Worm (Caenorhabditis elegans) whole organism, late embryonic: ENCODE data around the gene ugt-15.

Experiments
- C08G9.2 ChIP-seq: sonication (generic microtip); optimal IDR thresholded peaks from 2 replicates; lab custom pipeline; 2016; ENCODE audit warnings: mild to moderate bottlenecking, missing genetic modification characterization, moderate library complexity, missing compliant biosample characterization
- C38D4.7 ChIP-seq: fragments of 200-800 bp; sonication (Bioruptor generic); optimal IDR thresholded peaks from 2 replicates; lab custom pipeline; 2018; ENCODE audit warnings: mild to moderate bottlenecking, missing genetic modification characterization, moderate library complexity, missing compliant biosample characterization
- K02D7.2 ChIP-seq: sonication (generic microtip); optimal IDR thresholded peaks from 2 replicates; lab custom pipeline; 2017; ENCODE audit warnings: mild to moderate bottlenecking, missing genetic modification characterization, missing compliant biosample characterization
- K09A11.1 ChIP-seq: sonication (generic microtip); optimal IDR thresholded peaks from 2 replicates; lab custom pipeline; 2017; ENCODE audit warnings: antibody characterized with exemption, mild to moderate bottlenecking, missing genetic modification characterization, missing compliant biosample characterization; ENCODE audit not compliant: insufficient read depth
- ceh-14 ChIP-seq: sonication (generic microtip); optimal IDR thresholded peaks from 2 replicates; lab custom pipeline; 2016; ENCODE audit warnings: missing genotype, missing genetic modification characterization, missing compliant biosample characterization
- ceh-2 ChIP-seq: sonication (generic microtip); optimal IDR thresholded peaks from 2 replicates; lab custom pipeline; 2016; ENCODE audit warnings: missing genotype, missing genetic modification characterization, missing compliant biosample characterization
- ceh-24 ChIP-seq: sonication (generic microtip); optimal IDR thresholded peaks from 2 replicates; lab custom pipeline; 2016; ENCODE audit warnings: mild to moderate bottlenecking, missing genetic modification characterization, missing compliant biosample characterization
- ceh-30 ChIP-seq: fragments of 150-350 bp; optimal IDR thresholded peaks from 2 replicates; lab custom pipeline; 2014; ENCODE audit warnings: missing biosample characterization, missing genetic modification characterization
- ceh-45 ChIP-seq: fragments of 200-800 bp; sonication (Bioruptor generic); IDR thresholded peaks from 2 replicates; pipeline ENCODE4 v1.3.6; 2022; ENCODE audit warnings: missing genetic modification reagents, missing genetic modification characterization, missing compliant biosample characterization
- ceh-48 ChIP-seq: sonication (generic microtip); optimal IDR thresholded peaks from 2 replicates; lab custom pipeline; 2016; ENCODE audit warnings: missing genetic modification characterization, inconsistent platforms, missing compliant biosample characterization
- ceh-6 ChIP-seq: fragments of 200-800 bp; sonication (Bioruptor generic); optimal IDR thresholded peaks from 2 replicates; lab custom pipeline; 2018; ENCODE audit warnings: mild to moderate bottlenecking, missing genetic modification characterization, missing compliant biosample characterization
- ceh-9 ChIP-seq: sonication (generic microtip); optimal IDR thresholded peaks from 2 replicates; lab custom pipeline; 2016; ENCODE audit warnings: mild to moderate bottlenecking, missing genetic modification characterization, inconsistent platforms, missing compliant biosample characterization
- che-1 ChIP-seq: sonication (generic microtip); optimal IDR thresholded peaks from 2 replicates; lab custom pipeline; 2016; ENCODE audit warnings: mild to moderate bottlenecking, missing genetic modification characterization, missing compliant biosample characterization
- eyg-1 ChIP-seq: sonication (generic microtip); optimal IDR thresholded peaks from 2 replicates; lab custom pipeline; 2016; ENCODE audit warnings: missing genotype, missing genetic modification characterization, missing compliant biosample characterization
- fax-1 ChIP-seq: sonication (generic microtip); optimal IDR thresholded peaks from 2 replicates; lab custom pipeline; 2016; ENCODE audit warnings: missing genotype, missing genetic modification characterization, missing compliant biosample characterization
- fkh-10 ChIP-seq: fragments of 150-350 bp; optimal IDR thresholded peaks from 2 replicates; lab custom pipeline; 2014; ENCODE audit warnings: missing biosample characterization, missing genetic modification reagents, missing genetic modification characterization
- fkh-6 ChIP-seq: sonication (generic microtip); optimal IDR thresholded peaks from 2 replicates; lab custom pipeline; 2016; ENCODE audit warnings: missing genetic modification characterization, missing compliant biosample characterization
- gmeb-2 ChIP-seq: sonication (generic microtip); optimal IDR thresholded peaks from 2 replicates; lab custom pipeline; 2016; ENCODE audit warnings: missing genetic modification characterization, inconsistent platforms, missing compliant biosample characterization
- hlh-13 ChIP-seq: fragments of 200-800 bp; sonication (Bioruptor generic); optimal IDR thresholded peaks from 2 replicates; lab custom pipeline; 2018; ENCODE audit warnings: mild to moderate bottlenecking, missing genetic modification characterization, missing compliant biosample characterization
- hlh-15 ChIP-seq: sonication (generic microtip); optimal IDR thresholded peaks from 2 replicates; lab custom pipeline; 2016; ENCODE audit warnings: missing genetic modification characterization, missing compliant biosample characterization
- hlh-30 ChIP-seq: sonication (generic microtip); optimal IDR thresholded peaks from 2 replicates; lab custom pipeline; 2017; ENCODE audit warnings: antibody characterized with exemption, missing genetic modification characterization, missing compliant biosample characterization; ENCODE audit not compliant: insufficient read depth
- lim-6 ChIP-seq: sonication (generic microtip); optimal IDR thresholded peaks from 2 replicates; lab custom pipeline; 2016; ENCODE audit warnings: missing genetic modification characterization, missing compliant biosample characterization
- nfya-1 ChIP-seq: sonication (generic microtip); optimal IDR thresholded peaks from 2 replicates; lab custom pipeline; 2017; ENCODE audit warnings: missing genetic modification characterization, mild to moderate bottlenecking, missing compliant biosample characterization, antibody characterized with exemption, moderate library complexity
- nhr-11 ChIP-seq: fragments of 150-350 bp; optimal IDR thresholded peaks from 2 replicates; lab custom pipeline; 2014; ENCODE audit warnings: missing biosample characterization, missing genetic modification characterization
- nhr-232 ChIP-seq: sonication (generic microtip); optimal IDR thresholded peaks from 2 replicates; lab custom pipeline; 2016; ENCODE audit warnings: missing genetic modification characterization, missing compliant biosample characterization
- npax-4 ChIP-seq: sonication (generic microtip); optimal IDR thresholded peaks from 2 replicates; lab custom pipeline; 2016; ENCODE audit warnings: missing genetic modification characterization, missing compliant biosample characterization
- odd-2 ChIP-seq: sonication (generic microtip); optimal IDR thresholded peaks from 2 replicates; lab custom pipeline; 2017; ENCODE audit warnings: antibody characterized with exemption, mild to moderate bottlenecking, missing genetic modification characterization, missing compliant biosample characterization
- pag-3 ChIP-seq: sonication (generic microtip); optimal IDR thresholded peaks from 2 replicates; lab custom pipeline; 2016; ENCODE audit warnings: missing compliant biosample characterization, missing genetic modification characterization, borderline replicate concordance
- pat-9 ChIP-seq: fragments of 200-800 bp; sonication (Bioruptor generic); optimal IDR thresholded peaks from 2 replicates; lab custom pipeline; 2018; ENCODE audit warnings: mild to moderate bottlenecking, missing genetic modification characterization, moderate library complexity, missing compliant biosample characterization
- rnt-1 ChIP-seq: sonication (generic microtip); optimal IDR thresholded peaks from 2 replicates; lab custom pipeline; 2016; ENCODE audit warnings: missing genetic modification characterization, missing compliant biosample characterization
- sdc-2 ChIP-seq: sonication (generic microtip); optimal IDR thresholded peaks from 2 replicates; lab custom pipeline; 2016; ENCODE audit warnings: missing genotype, missing genetic modification characterization, missing compliant biosample characterization
- sox-2 ChIP-seq: fragments of 200-800 bp; sonication (Bioruptor generic); IDR thresholded peaks from 2 replicates; pipeline ENCODE4 v1.3.6; 2022; ENCODE audit warnings: missing genetic modification reagents, missing genetic modification characterization, missing compliant biosample characterization
- syd-9 ChIP-seq: sonication (generic microtip); optimal IDR thresholded peaks from 2 replicates; lab custom pipeline; 2016; ENCODE audit warnings: mild to moderate bottlenecking, missing genetic modification characterization, moderate library complexity, missing compliant biosample characterization
- tbx-2 ChIP-seq: sonication (generic microtip); optimal IDR thresholded peaks from 2 replicates; lab custom pipeline; 2016; ENCODE audit warnings: missing genetic modification characterization, missing compliant biosample characterization
- unc-3 ChIP-seq, 2 experiments: fragments of 200-800 bp in 1 of 2; sonication (Bioruptor generic) in 1 of 2; sonication (generic microtip) in 1 of 2; conservative IDR thresholded peaks in 1 of 2; optimal IDR thresholded peaks in 1 of 2; 2 replicates each; pipeline versions ENCODE4 v1.3.6 to Lab custom; 2016 to 2022; ENCODE audit warnings: missing compliant biosample characterization in 2 of 2, missing genetic modification characterization in 2 of 2, missing genetic modification reagents in 1 of 2
- unc-42 ChIP-seq: sonication (generic microtip); optimal IDR thresholded peaks from 2 replicates; lab custom pipeline; 2016; ENCODE audit warnings: missing genotype, missing genetic modification characterization, missing compliant biosample characterization
- unc-55 ChIP-seq: sonication (generic microtip); optimal IDR thresholded peaks from 2 replicates; lab custom pipeline; 2017; ENCODE audit warnings: missing biosample characterization, missing genetic modification reagents, missing genetic modification characterization
- zip-5 ChIP-seq: sonication (generic microtip); optimal IDR thresholded peaks from 2 replicates; lab custom pipeline; 2016; ENCODE audit warnings: missing genetic modification characterization, missing compliant biosample characterization
- ztf-16 ChIP-seq: sonication (generic microtip); optimal IDR thresholded peaks from 2 replicates; lab custom pipeline; 2017; ENCODE audit warnings: missing genetic modification characterization, missing compliant biosample characterization

Gene ugt-15

ce11 chrV:12814481-12814882, 12.8 kb upstream of the ugt-15 start (continued):
- TF ChIP-seq che-1: no peak
- TF ChIP-seq ceh-45 (GFP tag; lab: Robert Waterston, UW): no peak
- TF ChIP-seq hlh-15: no peak
- TF ChIP-seq tbx-2 (tag; lab: Kevin White, UChicago): peak; percentile 62
- no peak for TF ChIP-seq ceh-24
- peak; percentile 53 for TF ChIP-seq C08G9.2
- peak; percentile 70 for TF ChIP-seq unc-55 (GFP tag; lab: Kevin White, UChicago)
- peak; percentile 96 for TF ChIP-seq hlh-30 (tag; lab: Kevin White, UChicago)
- TF ChIP-seq fkh-6 (tag; lab: Kevin White, UChicago): no peak
- no peak for TF ChIP-seq ceh-48
- TF ChIP-seq hlh-13 (GFP tag; lab: Kevin White, UChicago): no peak
- no peak for TF ChIP-seq ceh-30 (tag; lab: Kevin White, UChicago)
- no peak for TF ChIP-seq pat-9 (tag; lab: Kevin White, UChicago)
- TF ChIP-seq rnt-1 (tag; lab: Kevin White, UChicago): peak; percentile 57
- TF ChIP-seq ceh-2: peak; percentile 30
- no peak for TF ChIP-seq lim-6 (tag; lab: Kevin White, UChicago)
- TF ChIP-seq unc-3 (GFP tag; conservative IDR thresholded peaks at IDR 0.05; lab: Robert Waterston, UW): no peak
- TF ChIP-seq unc-3 (tag; optimal IDR thresholded peaks at IDR 0.05; lab: Kevin White, UChicago): no peak
- TF ChIP-seq npax-4 (tag; lab: Kevin White, UChicago): no peak
- TF ChIP-seq syd-9 (tag; lab: Kevin White, UChicago): peak; percentile 27
- no peak for TF ChIP-seq gmeb-2
- no peak for TF ChIP-seq fax-1
- TF ChIP-seq nfya-1 (tag; lab: Kevin White, UChicago): peak; percentile 49
- TF ChIP-seq unc-42 (tag; lab: Kevin White, UChicago): peak; percentile 52
- TF ChIP-seq ztf-16 (tag; lab: Kevin White, UChicago): no peak
- no peak for TF ChIP-seq eyg-1
- TF ChIP-seq zip-5 (tag; lab: Kevin White, UChicago): no peak
- no peak for TF ChIP-seq sox-2 (GFP tag; lab: Robert Waterston, UW)
- TF ChIP-seq ceh-6 (GFP tag; lab: Kevin White, UChicago): no peak
- TF ChIP-seq nhr-11: no peak
- TF ChIP-seq ceh-14 (tag; lab: Kevin White, UChicago): peak; percentile 42
- TF ChIP-seq, all 69 proteins: peak for 20

ce11 chrV:12815386-12815785, 11.9 kb upstream of the ugt-15 start:
- TF ChIP-seq rnt-1 (tag; lab: Kevin White, UChicago) (no peak), K02D7.2 (tag; lab: Kevin White, UChicago) (no peak), nhr-232 (tag; lab: Kevin White, UChicago) (no peak), sdc-2 (tag; lab: Kevin White, UChicago) (no peak), ceh-48 (no peak), che-1 (no peak), pat-9 (tag; lab: Kevin White, UChicago) (no peak), npax-4 (tag; lab: Kevin White, UChicago) (no peak), fkh-6 (tag; lab: Kevin White, UChicago) (no peak), hlh-15 (no peak), ceh-6 (GFP tag; lab: Kevin White, UChicago) (no peak), nhr-11 (no peak), pag-3 (tag; lab: Kevin White, UChicago) (no peak), sox-2 (GFP tag; lab: Robert Waterston, UW) (no peak), fkh-10 (no peak)

ce11 chrV:12816672-12817071, 10.6 kb upstream of the ugt-15 start:
- TF ChIP-seq C38D4.7 (no peak), ceh-9 (tag; lab: Kevin White, UChicago) (no peak), K09A11.1 (tag; lab: Kevin White, UChicago) (no peak), nhr-232 (tag; lab: Kevin White, UChicago) (no peak), odd-2 (no peak)
